Worm (Caenorhabditis elegans) whole organism, young adult: ENCODE data around the gene ver-1.

Experiments used
- attf-3 ChIP-seq: fragments of 200-800 bp; sonication (Bioruptor generic); conservative IDR thresholded peaks from 2 replicates; pipeline ENCODE4 v1.3.6; 2022; ENCODE audit warnings: missing genetic modification reagents, missing genetic modification characterization, missing compliant biosample characterization
- chd-7 ChIP-seq: sonication (generic microtip); optimal IDR thresholded peaks from 2 replicates; lab custom pipeline; 2016; ENCODE audit warnings: mild to moderate bottlenecking, missing genetic modification characterization, moderate library complexity, missing compliant biosample characterization

DNA sequence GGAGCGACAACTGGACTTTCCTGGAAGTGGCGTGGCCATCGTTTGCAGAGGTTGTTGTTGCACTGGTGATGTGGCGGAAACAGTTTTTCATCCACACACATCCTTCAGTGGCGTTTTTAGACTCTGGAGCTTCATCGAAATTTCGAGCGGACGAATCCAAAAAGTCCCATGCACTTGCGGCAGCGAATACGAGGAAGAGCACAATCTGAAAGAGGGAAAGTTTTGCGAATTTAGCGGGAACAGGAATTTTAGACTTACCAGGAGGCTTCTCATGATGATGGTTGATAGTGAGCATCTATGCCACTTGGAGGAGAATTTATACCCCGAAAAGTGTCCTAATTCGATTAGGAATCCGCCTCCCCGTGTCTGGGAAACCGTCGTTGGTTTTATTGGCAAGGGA, 21.1 kb downstream of the ver-1 start, which contains the start of gene F40G9.14:
- TF ChIP-seq attf-3 (no peak), chd-7 (tag; lab: Kevin White, UChicago) (no peak)
